Fruit fly (Drosophila melanogaster) whole organism, adult: ENCODE data around the gene Dpy-30L1.

Experiments
- CG12768 ChIP-seq: fragments of 200-800 bp; sonication (Bioruptor generic); optimal IDR thresholded peaks from 2 replicates; lab custom pipeline; 2017; ENCODE audit warnings: missing biosample characterization, missing genetic modification characterization, mild to moderate bottlenecking, moderate library complexity, missing genetic modification reagents
- CG14711 ChIP-seq: fragments of 200-800 bp; sonication (Bioruptor generic); optimal IDR thresholded peaks from 2 replicates; lab custom pipeline; 2018; ENCODE audit warnings: missing biosample characterization, mild to moderate bottlenecking, missing genetic modification characterization, moderate library complexity
- CG1620 ChIP-seq: fragments of 200-800 bp; sonication (Bioruptor generic); optimal IDR thresholded peaks from 2 replicates; lab custom pipeline; 2016; ENCODE audit warnings: missing biosample characterization, missing genetic modification characterization
- CG7101 ChIP-seq: fragments of 200-800 bp; sonication (Bioruptor generic); optimal IDR thresholded peaks from 2 replicates; lab custom pipeline; 2018; ENCODE audit warnings: missing biosample characterization, mild to moderate bottlenecking, missing genetic modification characterization, moderate library complexity
- Hr96 ChIP-seq: fragments of 200-800 bp; sonication (Bioruptor generic); optimal IDR thresholded peaks from 2 replicates; lab custom pipeline; 2016; ENCODE audit warnings: missing biosample characterization, missing genetic modification characterization
- bab1 ChIP-seq: fragments of 200-800 bp; sonication (Bioruptor generic); optimal IDR thresholded peaks from 3 replicates; lab custom pipeline; 2019; ENCODE audit warnings: missing biosample characterization, mild to moderate bottlenecking, missing genetic modification characterization, moderate library complexity
- cnc ChIP-seq, 2 experiments: fragments of >200 bp; optimal IDR thresholded peaks; 2 replicates each; lab custom pipeline; 2017
- pad ChIP-seq: fragments of 200-800 bp; sonication (Bioruptor generic); optimal IDR thresholded peaks from 3 replicates; lab custom pipeline; 2017; ENCODE audit warnings: missing biosample characterization, missing genetic modification characterization, mild to moderate bottlenecking, moderate library complexity, missing genetic modification reagents
- tj ChIP-seq: fragments of 200-800 bp; sonication (Bioruptor generic); optimal IDR thresholded peaks from 3 replicates; lab custom pipeline; 2017; ENCODE audit warnings: missing biosample characterization, mild to moderate bottlenecking, missing genetic modification characterization, moderate library complexity

DNA sequence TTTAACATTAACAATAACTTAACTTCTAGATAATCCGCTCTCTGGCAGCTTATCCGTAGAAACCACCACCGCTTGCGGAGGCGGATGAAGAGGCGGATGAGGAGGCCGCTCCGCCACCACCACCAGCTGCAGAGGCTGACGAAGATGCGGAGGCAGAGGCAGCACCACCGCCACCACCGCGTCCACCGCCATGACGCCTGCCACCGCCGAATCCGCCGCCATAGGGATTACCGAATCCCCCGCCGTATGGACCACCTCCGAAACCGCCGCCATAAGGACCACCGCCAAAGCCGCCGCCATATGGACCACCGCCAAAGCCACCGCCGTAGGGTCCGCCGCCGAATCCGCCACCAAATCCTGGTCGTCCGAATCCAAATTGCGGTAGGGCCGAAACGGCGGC, 43.7 kb upstream of the Dpy-30L1 start:
- TF ChIP-seq CG14711 (tag; lab: Kevin White, UChicago): no peak
- TF ChIP-seq CG12768 (GFP tag; lab: Kevin White, UChicago): no peak
- no peak for TF ChIP-seq tj
- TF ChIP-seq cnc (optimal IDR thresholded peaks at IDR 0.05; lab: Kevin White, UChicago): no peak
- TF ChIP-seq CG1620: no peak
- TF ChIP-seq Hr96 (GFP tag; lab: Kevin White, UChicago): no peak
- TF ChIP-seq pad: no peak
- no peak for TF ChIP-seq bab1 (GFP tag; lab: Kevin White, UChicago)
- no peak for TF ChIP-seq CG7101 (tag; lab: Kevin White, UChicago)
